Fruit fly (Drosophila melanogaster) whole organism, prepupa: ENCODE measurements around the gene sif.

Experiments
- Blimp-1 ChIP-seq: fragments of 200-800 bp; sonication (Bioruptor generic); optimal IDR thresholded peaks from 3 replicates; lab custom pipeline; 2017; ENCODE audit warnings: missing biosample characterization, missing genetic modification characterization, mild to moderate bottlenecking, moderate library complexity, missing genetic modification reagents
- CG10631 ChIP-seq: fragments of 200-800 bp; sonication (Bioruptor generic); optimal IDR thresholded peaks from 2 replicates; lab custom pipeline; 2016; ENCODE audit warnings: missing biosample characterization, missing genetic modification characterization
- CG10669 ChIP-seq: fragments of 200-800 bp; sonication (Bioruptor generic); optimal IDR thresholded peaks from 3 replicates; lab custom pipeline; 2018; ENCODE audit warnings: missing biosample characterization, mild to moderate bottlenecking, missing genetic modification characterization, moderate library complexity
- CG1621 ChIP-seq: fragments of 200-800 bp; sonication (Bioruptor generic); optimal IDR thresholded peaks from 3 replicates; lab custom pipeline; 2018; ENCODE audit warnings: missing biosample characterization, mild to moderate bottlenecking, missing genetic modification characterization
- CG31627 ChIP-seq: fragments of 200-800 bp; sonication (Bioruptor generic); optimal IDR thresholded peaks from 3 replicates; lab custom pipeline; 2016; ENCODE audit warnings: missing biosample characterization, missing genetic modification characterization
- CG34406 ChIP-seq: fragments of 200-800 bp; sonication (Bioruptor generic); optimal IDR thresholded peaks from 3 replicates; lab custom pipeline; 2016; ENCODE audit warnings: missing biosample characterization, missing genetic modification characterization
- CG3919 ChIP-seq: fragments of 200-800 bp; sonication (Bioruptor generic); optimal IDR thresholded peaks from 3 replicates; lab custom pipeline; 2016; ENCODE audit warnings: missing biosample characterization, missing genetic modification characterization
- CG4318 ChIP-seq: fragments of 200-800 bp; sonication (Bioruptor generic); optimal IDR thresholded peaks from 3 replicates; lab custom pipeline; 2017; ENCODE audit warnings: missing biosample characterization, mild to moderate bottlenecking, missing genetic modification characterization
- CG6276 ChIP-seq: fragments of 200-800 bp; sonication (Bioruptor generic); optimal IDR thresholded peaks from 2 replicates; lab custom pipeline; 2017; ENCODE audit warnings: missing biosample characterization, mild to moderate bottlenecking, missing genetic modification characterization
- CG6792 ChIP-seq: fragments of 200-800 bp; sonication (Bioruptor generic); optimal IDR thresholded peaks from 3 replicates; lab custom pipeline; 2016; ENCODE audit warnings: missing biosample characterization, missing genetic modification characterization
- CG6854 ChIP-seq: fragments of 200-800 bp; sonication (Bioruptor generic); optimal IDR thresholded peaks from 2 replicates; lab custom pipeline; 2017; ENCODE audit warnings: missing biosample characterization, mild to moderate bottlenecking, missing genetic modification characterization
- CG7368 ChIP-seq: fragments of 200-800 bp; sonication (Bioruptor generic); optimal IDR thresholded peaks from 3 replicates; lab custom pipeline; 2016; ENCODE audit warnings: missing biosample characterization, missing genetic modification characterization
- CG8119 ChIP-seq: fragments of 200-800 bp; sonication (Bioruptor generic); IDR thresholded peaks from 3 replicates; pipeline ENCODE4 v1.3.6; 2022; ENCODE audit warnings: missing biosample characterization, missing genetic modification characterization
- CG8319 ChIP-seq: fragments of 200-800 bp; sonication (Bioruptor generic); optimal IDR thresholded peaks from 3 replicates; lab custom pipeline; 2016; ENCODE audit warnings: missing biosample characterization, missing genetic modification characterization
- CG8632 ChIP-seq: fragments of 200-800 bp; sonication (Bioruptor generic); optimal IDR thresholded peaks from 3 replicates; lab custom pipeline; 2016; ENCODE audit warnings: missing biosample characterization, missing genetic modification characterization
- CG9139 ChIP-seq: fragments of 200-800 bp; sonication (Bioruptor generic); optimal IDR thresholded peaks from 3 replicates; lab custom pipeline; 2017; ENCODE audit warnings: missing biosample characterization, mild to moderate bottlenecking, missing genetic modification characterization
- Eip75B ChIP-seq: fragments of 200-800 bp; sonication (Bioruptor generic); optimal IDR thresholded peaks from 3 replicates; lab custom pipeline; 2016; ENCODE audit warnings: missing biosample characterization, missing genetic modification characterization
- Eip78C ChIP-seq: fragments of 200-800 bp; sonication (Bioruptor generic); peaks from one replicate; lab custom pipeline; 2016; ENCODE audit warnings: missing biosample characterization, missing genetic modification characterization
- Eip93F ChIP-seq: fragments of 200-800 bp; sonication (Bioruptor generic); optimal IDR thresholded peaks from 2 replicates; lab custom pipeline; 2016; ENCODE audit warnings: missing biosample characterization, mild to moderate bottlenecking, missing genetic modification characterization
- Ets21C ChIP-seq: fragments of 200-800 bp; sonication (Bioruptor generic); optimal IDR thresholded peaks from 3 replicates; lab custom pipeline; 2016; ENCODE audit warnings: missing biosample characterization, missing genetic modification characterization
- Ets96B ChIP-seq: fragments of 200-800 bp; optimal IDR thresholded peaks from 2 replicates; lab custom pipeline; 2019; ENCODE audit warnings: missing biosample characterization, mild to moderate bottlenecking, missing genetic modification characterization, moderate library complexity
- Gug ChIP-seq: fragments of 200-800 bp; sonication (Bioruptor generic); IDR thresholded peaks from 2 replicates; pipeline ENCODE4 v1.3.6; 2022; ENCODE audit warnings: missing biosample characterization, missing genetic modification characterization
- Hr38 ChIP-seq: sonication (Bioruptor generic); optimal IDR thresholded peaks from 2 replicates; lab custom pipeline; 2016; ENCODE audit warnings: missing biosample characterization, missing genetic modification characterization
- Hr39 ChIP-seq: fragments of 200-800 bp; sonication (Bioruptor generic); optimal IDR thresholded peaks from 2 replicates; lab custom pipeline; 2016; ENCODE audit warnings: missing biosample characterization, missing genetic modification characterization
- Lpt ChIP-seq: fragments of 200-800 bp; sonication (Bioruptor generic); optimal IDR thresholded peaks from 3 replicates; lab custom pipeline; 2016; ENCODE audit warnings: missing biosample characterization, missing genetic modification characterization
- Met ChIP-seq: fragments of 200-800 bp; sonication (Bioruptor generic); optimal IDR thresholded peaks from 3 replicates; lab custom pipeline; 2016; ENCODE audit warnings: missing biosample characterization, missing genetic modification characterization
- OdsH ChIP-seq: fragments of 200-800 bp; sonication (Bioruptor generic); optimal IDR thresholded peaks from 3 replicates; lab custom pipeline; 2016; ENCODE audit warnings: missing biosample characterization, missing genetic modification characterization
- Smox ChIP-seq: fragments of 200-800 bp; sonication (Bioruptor generic); optimal IDR thresholded peaks from 3 replicates; lab custom pipeline; 2016; ENCODE audit warnings: missing biosample characterization, missing genetic modification characterization
- Sox102F ChIP-seq: fragments of 200-800 bp; sonication (Bioruptor generic); optimal IDR thresholded peaks from 2 replicates; lab custom pipeline; 2016; ENCODE audit warnings: missing biosample characterization, mild to moderate bottlenecking, missing genetic modification characterization
- Sox14 ChIP-seq: fragments of 200-800 bp; sonication (Bioruptor generic); optimal IDR thresholded peaks from 3 replicates; lab custom pipeline; 2016; ENCODE audit warnings: missing biosample characterization, missing genetic modification characterization
- Sox15 ChIP-seq: fragments of 200-800 bp; sonication (Bioruptor generic); optimal IDR thresholded peaks from 3 replicates; lab custom pipeline; 2016; ENCODE audit warnings: missing biosample characterization, missing genetic modification characterization
- cyc ChIP-seq: fragments of 200-800 bp; sonication (Bioruptor generic); optimal IDR thresholded peaks from 3 replicates; lab custom pipeline; 2016; ENCODE audit warnings: missing biosample characterization, missing genetic modification characterization
- dac ChIP-seq: fragments of 200-800 bp; sonication (Bioruptor generic); optimal IDR thresholded peaks from 2 replicates; lab custom pipeline; 2017; ENCODE audit warnings: missing biosample characterization, mild to moderate bottlenecking, missing genetic modification characterization
- dsx ChIP-seq: fragments of 200-800 bp; optimal IDR thresholded peaks from 3 replicates; lab custom pipeline; 2019; ENCODE audit warnings: missing biosample characterization, mild to moderate bottlenecking, missing genetic modification characterization, moderate library complexity; ENCODE audit not compliant: poor library complexity, severe bottlenecking
- eg ChIP-seq: fragments of 200-800 bp; sonication (Bioruptor generic); IDR thresholded peaks from 3 replicates; pipeline ENCODE4 v1.3.6; 2022; ENCODE audit warnings: missing biosample characterization, missing genetic modification characterization
- fd85E ChIP-seq: fragments of 200-800 bp; sonication (Bioruptor generic); optimal IDR thresholded peaks from 3 replicates; lab custom pipeline; 2016; ENCODE audit warnings: missing biosample characterization, missing genetic modification characterization
- fkh ChIP-seq: fragments of 200-800 bp; sonication (Bioruptor generic); optimal IDR thresholded peaks from 3 replicates; lab custom pipeline; 2017; ENCODE audit warnings: missing biosample characterization, mild to moderate bottlenecking, missing genetic modification characterization, moderate library complexity
- lz ChIP-seq: fragments of 200-800 bp; sonication (Bioruptor generic); optimal IDR thresholded peaks from 3 replicates; lab custom pipeline; 2016; ENCODE audit warnings: missing biosample characterization, missing genetic modification characterization
- pdm3 ChIP-seq: fragments of 200-800 bp; sonication (Bioruptor generic); optimal IDR thresholded peaks from 3 replicates; lab custom pipeline; 2016; ENCODE audit warnings: missing biosample characterization, missing genetic modification characterization
- salr ChIP-seq, 2 experiments: fragments of 200-800 bp; sonication (Bioruptor generic); optimal IDR thresholded peaks; 3 replicates each; lab custom pipeline; 2016 to 2018; ENCODE audit warnings: missing biosample characterization in 2 of 2, missing genetic modification characterization in 2 of 2, mild to moderate bottlenecking in 1 of 2
- spab ChIP-seq: fragments of 200-800 bp; sonication (Bioruptor generic); optimal IDR thresholded peaks from 2 replicates; lab custom pipeline; 2017; ENCODE audit warnings: missing biosample characterization, mild to moderate bottlenecking, missing genetic modification characterization, missing genetic modification reagents
- svp ChIP-seq: fragments of 200-800 bp; sonication (Bioruptor generic); peaks from one replicate; lab custom pipeline; 2016; ENCODE audit warnings: missing biosample characterization, missing genetic modification characterization
- topi ChIP-seq: fragments of 200-800 bp; sonication (Bioruptor generic); optimal IDR thresholded peaks from 3 replicates; lab custom pipeline; 2016; ENCODE audit warnings: missing biosample characterization, missing genetic modification characterization
- vri ChIP-seq: fragments of 200-800 bp; sonication (Bioruptor generic); optimal IDR thresholded peaks from 3 replicates; lab custom pipeline; 2016; ENCODE audit warnings: missing biosample characterization, mild to moderate bottlenecking, missing genetic modification characterization

The sif gene

dm6 chr3L:5621908-5622307, 35.8 kb upstream of the sif start:
- TF ChIP-seq Ets96B (tag; lab: Kevin White, UChicago) (no peak), CG8119 (no peak), Eip75B (peak; percentile 9), CG31627 (no peak), Met (GFP tag; lab: Kevin White, UChicago) (peak; percentile 32), CG8632 (GFP tag; lab: Kevin White, UChicago) (no peak), OdsH (GFP tag; lab: Kevin White, UChicago) (no peak), CG7368 (GFP tag; lab: Kevin White, UChicago) (no peak), CG1621 (tag; lab: Kevin White, UChicago) (no peak), CG10631 (no peak), CG8319 (no peak), CG6854 (GFP tag; lab: Kevin White, UChicago) (peak; percentile 64), spab (no peak), fkh (GFP tag; lab: Kevin White, UChicago) (peak; percentile 30), CG4318 (no peak), Eip78C (GFP tag; lab: Kevin White, UChicago) (no peak), Gug (GFP tag; lab: Robert Waterston, UW) (no peak), Hr38 (GFP tag; lab: Kevin White, UChicago) (no peak), Blimp-1 (GFP tag; lab: Kevin White, UChicago) (peak; percentile 100), CG6792 (no peak), vri (peak; percentile 57), svp (GFP tag; lab: Kevin White, UChicago) (peak; percentile 33), CG9139 (GFP tag; lab: Kevin White, UChicago) (no peak), Sox15 (GFP tag; lab: Kevin White, UChicago) (no peak), cyc (GFP tag; lab: Kevin White, UChicago) (no peak), CG34406 (no peak), Sox102F (GFP tag; lab: Kevin White, UChicago) (peak; percentile 23), CG10669 (no peak), CG6276 (GFP tag; lab: Kevin White, UChicago) (no peak)

DNA sequence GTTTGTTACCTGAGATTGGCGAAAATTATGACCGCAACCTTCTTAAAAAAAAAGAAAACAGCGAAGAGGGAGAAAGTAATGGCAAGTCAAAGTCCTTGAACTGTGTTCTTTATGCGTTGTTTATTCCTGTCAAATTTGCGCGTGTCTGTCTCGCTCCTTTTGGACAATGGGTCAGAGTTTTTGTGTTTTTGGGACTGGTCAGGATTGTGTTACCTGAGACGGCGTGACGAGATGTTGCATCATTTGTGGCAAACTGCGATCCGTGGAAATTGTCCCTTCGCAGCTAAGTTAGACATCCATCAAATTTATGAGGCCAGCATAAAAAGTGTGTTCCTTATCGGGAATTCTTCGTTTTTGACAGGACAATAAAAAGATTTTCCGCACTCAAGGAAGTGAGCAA, 34.4 kb upstream of the sif start:
- TF ChIP-seq Blimp-1 (GFP tag; lab: Kevin White, UChicago) (peak; percentile 89), vri (peak; percentile 2), fd85E (no peak)

DNA sequence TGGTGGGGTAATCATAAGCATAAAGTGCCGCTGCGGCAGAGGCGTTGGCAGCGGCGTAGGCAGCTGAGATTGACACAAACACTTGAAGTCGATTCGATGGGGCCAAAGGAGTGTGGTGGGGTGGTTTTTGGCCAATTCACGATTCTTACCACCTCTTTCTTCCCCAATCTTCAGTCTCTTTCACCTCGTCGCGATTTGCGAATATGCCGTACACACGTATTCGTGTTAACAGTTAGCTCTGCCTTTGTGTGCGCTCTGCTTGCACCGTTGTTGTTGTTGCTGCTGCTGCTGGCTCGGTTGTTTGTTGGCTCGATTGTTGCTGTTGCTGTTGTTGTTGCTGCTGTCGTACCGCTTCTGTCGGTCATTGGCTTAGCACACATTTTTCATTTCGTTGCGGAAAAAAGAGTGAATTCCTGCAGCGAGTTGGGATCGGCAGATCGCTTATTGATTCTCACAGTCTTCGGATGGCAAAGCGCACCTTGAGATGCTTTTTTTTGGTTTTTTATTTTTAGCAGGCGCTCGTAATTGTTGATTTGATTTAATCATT, 32.5 kb upstream of the sif start:
- TF ChIP-seq Sox14 (GFP tag; lab: Kevin White, UChicago) (peak; percentile 2), Sox102F (GFP tag; lab: Kevin White, UChicago) (peak; percentile 17), CG6854 (GFP tag; lab: Kevin White, UChicago) (peak; percentile 65), lz (no peak), Eip75B (peak; percentile 1), svp (GFP tag; lab: Kevin White, UChicago) (peak; percentile 16), CG9139 (GFP tag; lab: Kevin White, UChicago) (no peak), Blimp-1 (GFP tag; lab: Kevin White, UChicago) (peak; percentile 99), Eip78C (GFP tag; lab: Kevin White, UChicago) (peak; percentile 12), eg (peak; percentile 36; the same call in 1 of the 3 replicates), Met (GFP tag; lab: Kevin White, UChicago) (peak; percentile 27)

- TF ChIP-seq Blimp-1 (GFP tag; lab: Kevin White, UChicago) = no peak
- TF ChIP-seq eg = peak; percentile 70
- peak; percentile 73 for TF ChIP-seq CG6276 (GFP tag; lab: Kevin White, UChicago)
- TF ChIP-seq OdsH (GFP tag; lab: Kevin White, UChicago) = peak; percentile 57
- peak; percentile 26 for TF ChIP-seq CG10631
- peak in 1 of 2 experiments; percentile 59 for TF ChIP-seq salr (GFP tag; optimal IDR thresholded peaks at IDR 0.05; lab: Kevin White, UChicago)
- peak; percentile 65 for TF ChIP-seq Sox14 (GFP tag; lab: Kevin White, UChicago)
- TF ChIP-seq lz = peak; percentile 15
- TF ChIP-seq Eip93F (GFP tag; lab: Kevin White, UChicago) = no peak
- peak; percentile 67 for TF ChIP-seq CG4318
- TF ChIP-seq fd85E = no peak
- peak; percentile 55 for TF ChIP-seq Hr39 (GFP tag; lab: Kevin White, UChicago)
- TF ChIP-seq topi = peak; percentile 60
- peak; percentile 2 for TF ChIP-seq Eip75B
- TF ChIP-seq pdm3 (GFP tag; lab: Kevin White, UChicago) = peak; percentile 37
- peak; percentile 69 for TF ChIP-seq CG8119
- TF ChIP-seq dac (GFP tag; lab: Kevin White, UChicago) = peak; percentile 47
- TF ChIP-seq Smox (GFP tag; lab: Kevin White, UChicago) = peak; percentile 34
- peak; percentile 82 for TF ChIP-seq svp (GFP tag; lab: Kevin White, UChicago)
- TF ChIP-seq Gug (GFP tag; lab: Robert Waterston, UW) = peak; percentile 47
- TF ChIP-seq Lpt (GFP tag; lab: Kevin White, UChicago) = peak; percentile 63
- peak; percentile 65 for TF ChIP-seq Met (GFP tag; lab: Kevin White, UChicago)
- no peak for TF ChIP-seq dsx (GFP tag; lab: Kevin White, UChicago)
- peak; percentile 44 for TF ChIP-seq CG3919 (GFP tag; lab: Kevin White, UChicago)
- peak; percentile 2 for TF ChIP-seq Ets21C
Measured at dm6 chr3L:5626465-5626864, 31.2 kb upstream of the sif start.
